Worm (Caenorhabditis elegans) whole organism, late embryonic: ENCODE results near the gene hacl-1.

Experiments
- C38D4.7 ChIP-seq: fragments of 200-800 bp; sonication (Bioruptor generic); optimal IDR thresholded peaks from 2 replicates; lab custom pipeline; 2018; ENCODE audit warnings: mild to moderate bottlenecking, missing genetic modification characterization, moderate library complexity, missing compliant biosample characterization
- F13H6.1 ChIP-seq: sonication (generic microtip); optimal IDR thresholded peaks from 2 replicates; lab custom pipeline; 2016; ENCODE audit warnings: missing genetic modification characterization, missing compliant biosample characterization
- ama-1 ChIP-seq: fragments of 150-350 bp; optimal IDR thresholded peaks from 2 replicates; lab custom pipeline; 2014
- ceh-18 ChIP-seq: sonication (generic microtip); optimal IDR thresholded peaks from 2 replicates; lab custom pipeline; 2016; ENCODE audit warnings: missing genetic modification characterization, missing compliant biosample characterization
- ceh-2 ChIP-seq: sonication (generic microtip); optimal IDR thresholded peaks from 2 replicates; lab custom pipeline; 2016; ENCODE audit warnings: missing genotype, missing genetic modification characterization, missing compliant biosample characterization
- ceh-22 ChIP-seq: sonication (generic microtip); optimal IDR thresholded peaks from 2 replicates; lab custom pipeline; 2017; ENCODE audit warnings: missing biosample characterization, missing genetic modification characterization
- ceh-9 ChIP-seq: sonication (generic microtip); optimal IDR thresholded peaks from 2 replicates; lab custom pipeline; 2016; ENCODE audit warnings: mild to moderate bottlenecking, missing genetic modification characterization, inconsistent platforms, missing compliant biosample characterization
- dve-1 ChIP-seq: sonication (generic microtip); optimal IDR thresholded peaks from 2 replicates; lab custom pipeline; 2017; ENCODE audit warnings: antibody characterized with exemption, mild to moderate bottlenecking, missing genetic modification characterization, missing compliant biosample characterization
- fkh-10 ChIP-seq: fragments of 150-350 bp; optimal IDR thresholded peaks from 2 replicates; lab custom pipeline; 2014; ENCODE audit warnings: missing biosample characterization, missing genetic modification reagents, missing genetic modification characterization
- lin-11 ChIP-seq: fragments of 200-800 bp; sonication (Bioruptor generic); optimal IDR thresholded peaks from 2 replicates; lab custom pipeline; 2018; ENCODE audit warnings: mild to moderate bottlenecking, missing genetic modification characterization, missing compliant biosample characterization
- pax-1 ChIP-seq: fragments of 150-350 bp; optimal IDR thresholded peaks from 2 replicates; lab custom pipeline; 2014; ENCODE audit warnings: missing biosample characterization, missing genetic modification characterization
- pha-4 ChIP-seq: fragments of 150-350 bp; optimal IDR thresholded peaks from 2 replicates; lab custom pipeline; 2018; ENCODE audit warnings: missing biosample characterization, missing genetic modification reagents, missing genetic modification characterization
- sox-4 ChIP-seq: sonication (generic microtip); optimal IDR thresholded peaks from 2 replicates; lab custom pipeline; 2017; ENCODE audit warnings: mild to moderate bottlenecking, missing genetic modification characterization, inconsistent platforms, missing compliant biosample characterization
- tbx-7 ChIP-seq: sonication (generic microtip); optimal IDR thresholded peaks from 2 replicates; lab custom pipeline; 2016; ENCODE audit warnings: missing genotype, missing genetic modification characterization, missing compliant biosample characterization

- TF ChIP-seq ceh-9 (tag; lab: Kevin White, UChicago) (no peak), dve-1 (tag; lab: Kevin White, UChicago) (no peak), F13H6.1 (tag; lab: Kevin White, UChicago) (no peak), ceh-2 (tag; lab: Kevin White, UChicago) (no peak), fkh-10 (GFP tag; lab: Kevin White, UChicago) (no peak), ceh-22 (tag; lab: Kevin White, UChicago) (no peak), ama-1 (lab: Kevin White, UChicago) (no peak), C38D4.7 (GFP tag; lab: Kevin White, UChicago) (no peak), pha-4 (tag; lab: Kevin White, UChicago) (no peak), tbx-7 (tag; lab: Kevin White, UChicago) (no peak), pax-1 (tag; lab: Kevin White, UChicago) (no peak), ceh-18 (tag; lab: Kevin White, UChicago) (no peak), lin-11 (tag; lab: Kevin White, UChicago) (no peak), sox-4 (tag; lab: Kevin White, UChicago) (no peak)
These were observed 4.8 kb downstream of the hacl-1 start, which contains the start of gene B0334.13 for ce11 chrII:11487999-11488398.
